Worm (Caenorhabditis elegans): Measurements from ENCODE around the gene grsp-1.

The grsp-1 gene

ce11 chrV:19622440-19622914 is 13.2 kb downstream of the grsp-1 start, which contains the start of gene Y43F8C.3 (continued):
- TF ChIP-seq snpc-4 (tag; optimal IDR thresholded peaks at IDR 0.05): no peak
- TF ChIP-seq ceh-20 (GFP tag; IDR thresholded peaks at IDR 0.05): no peak
- TF ChIP-seq ztf-7 (tag; optimal IDR thresholded peaks at IDR 0.05): no peak
- TF ChIP-seq mep-1 (tag; optimal IDR thresholded peaks at IDR 0.05): peak; percentile 88
- no peak for TF ChIP-seq Y48G9A.11 (GFP tag; IDR thresholded peaks at IDR 0.05)
- peak; percentile 67 for TF ChIP-seq dve-1 (tag; optimal IDR thresholded peaks at IDR 0.05; ENCODE audit: insufficient read depth)
- TF ChIP-seq cey-2 (tag; optimal IDR thresholded peaks at IDR 0.05; ENCODE audit: borderline replicate concordance, insufficient read depth): no peak
- no peak; the same call in 1 of the 2 replicates for TF ChIP-seq ctbp-1 (GFP tag; IDR thresholded peaks at IDR 0.05)
- no peak for TF ChIP-seq duxl-1 (tag; optimal IDR thresholded peaks at IDR 0.05; ENCODE audit: poor library complexity)
- TF ChIP-seq pqm-1 (tag; optimal IDR thresholded peaks at IDR 0.05): no peak
- TF ChIP-seq zag-1 (tag; optimal IDR thresholded peaks at IDR 0.05): no peak
- TF ChIP-seq T26A8.4 (GFP tag; IDR thresholded peaks at IDR 0.05): peak; percentile 58; the same call in 1 of the 2 replicates
- TF ChIP-seq ces-1 (GFP tag; optimal IDR thresholded peaks at IDR 0.05): no peak
- TF ChIP-seq nhr-11 (tag; optimal IDR thresholded peaks at IDR 0.05): peak; percentile 45
- TF ChIP-seq lir-3 (tag; optimal IDR thresholded peaks at IDR 0.05): no peak
- TF ChIP-seq hlh-11 (tag; optimal IDR thresholded peaks at IDR 0.05): peak; percentile 96
- TF ChIP-seq ZK546.5 (tag; optimal IDR thresholded peaks at IDR 0.05): no peak
- TF ChIP-seq nhr-76 (tag; optimal IDR thresholded peaks at IDR 0.05): no peak
- TF ChIP-seq spr-3 (GFP tag; optimal IDR thresholded peaks at IDR 0.05): peak; percentile 44
- TF ChIP-seq hlh-30 (tag; optimal IDR thresholded peaks at IDR 0.05; ENCODE audit: insufficient read depth): peak; percentile 89
- no peak for TF ChIP-seq D1046.2 (GFP tag; IDR thresholded peaks at IDR 0.05)
- TF ChIP-seq jun-1 (tag; optimal IDR thresholded peaks at IDR 0.05): no peak
- no peak for TF ChIP-seq nhr-111 (GFP tag; optimal IDR thresholded peaks at IDR 0.05)
- TF ChIP-seq egl-27 (tag; optimal IDR thresholded peaks at IDR 0.05): no peak
- no peak for TF ChIP-seq saeg-2 (GFP tag; IDR thresholded peaks at IDR 0.05)
- no peak for TF ChIP-seq nhr-25 (tag; optimal IDR thresholded peaks at IDR 0.05; ENCODE audit: borderline replicate concordance, insufficient read depth)
- no peak for TF ChIP-seq lin-15B (tag; optimal IDR thresholded peaks at IDR 0.05)
- peak; percentile 45 for TF ChIP-seq nhr-77 (tag; optimal IDR thresholded peaks at IDR 0.05)
- TF ChIP-seq Y105C5A.15 (GFP tag; IDR thresholded peaks at IDR 0.05): no peak
- TF ChIP-seq nhr-6 (tag; optimal IDR thresholded peaks at IDR 0.05): peak; percentile 74
- TF ChIP-seq unc-130 (GFP tag; optimal IDR thresholded peaks at IDR 0.05): no peak
- TF ChIP-seq lin-39 (tag; optimal IDR thresholded peaks at IDR 0.05): no peak
- TF ChIP-seq rbr-2 (tag; optimal IDR thresholded peaks at IDR 0.05): peak; percentile 27
- no peak for TF ChIP-seq gei-8 (GFP tag; optimal IDR thresholded peaks at IDR 0.05)

DNA sequence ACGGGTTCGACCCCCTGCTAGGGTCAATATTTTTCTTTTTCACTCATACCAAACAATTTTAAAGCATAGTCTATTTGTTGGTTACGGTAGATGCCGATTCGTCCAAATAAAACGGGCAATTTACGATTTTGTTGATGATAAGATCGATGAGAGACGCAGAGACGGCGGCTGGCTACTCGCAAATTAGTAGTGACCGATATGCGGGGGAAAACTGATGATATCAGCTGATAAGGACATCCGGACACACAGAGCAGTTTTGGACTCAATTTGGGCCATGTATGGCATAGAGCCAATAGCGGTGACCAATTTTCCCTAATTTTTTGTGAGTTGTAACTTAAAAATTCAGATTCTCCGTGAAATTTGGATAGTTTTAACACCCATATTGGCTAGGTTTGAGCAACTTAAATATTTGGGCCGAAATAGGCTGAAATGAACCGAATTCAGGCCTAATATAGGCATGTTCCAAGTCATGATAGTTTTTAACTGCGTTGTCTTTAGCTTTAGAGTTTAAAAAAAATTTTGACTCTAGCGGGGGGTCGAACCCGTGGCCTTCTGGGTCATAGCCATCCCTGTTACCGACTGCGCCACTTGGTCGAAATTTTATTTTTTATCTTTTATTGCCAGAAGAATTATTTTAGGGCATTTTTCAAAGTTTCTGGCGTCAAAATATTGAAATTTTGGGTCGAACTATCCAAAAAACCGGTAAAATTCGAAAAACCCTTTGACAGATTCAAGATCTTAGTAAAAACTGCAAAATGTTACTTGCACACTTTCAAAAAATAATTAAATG is 14.4 kb downstream of the grsp-1 start:
- TF ChIP-seq dmd-8 (GFP tag; IDR thresholded peaks at IDR 0.05) (no peak), daf-16 (GFP tag; optimal IDR thresholded peaks at IDR 0.05) (no peak), daf-16 (tag; optimal IDR thresholded peaks at IDR 0.05) (peak; percentile 16), fos-1 (tag; optimal IDR thresholded peaks at IDR 0.05) (no peak), nhr-102 (tag; optimal IDR thresholded peaks at IDR 0.05) (no peak)

Data from whole organism, L4 larva.